Worm (Caenorhabditis elegans) whole organism, early embryonic: Measurements from ENCODE around the gene F29F11.20.

Source experiments
- F13C5.2 ChIP-seq: sonication (generic microtip); optimal IDR thresholded peaks from 2 replicates; lab custom pipeline; 2017; ENCODE audit warnings: mild to moderate bottlenecking, missing genetic modification characterization, inconsistent platforms, missing compliant biosample characterization
- aly-1 ChIP-seq: sonication (generic microtip); optimal IDR thresholded peaks from 2 replicates; lab custom pipeline; 2016; ENCODE audit warnings: missing genetic modification characterization, missing compliant biosample characterization
- ama-1 ChIP-seq: fragments of 150-350 bp; optimal IDR thresholded peaks from 2 replicates; lab custom pipeline; 2014
- ceh-13 ChIP-seq: fragments of 200-800 bp; sonication (Bioruptor generic); optimal IDR thresholded peaks from 2 replicates; lab custom pipeline; 2018; ENCODE audit warnings: mild to moderate bottlenecking, missing genetic modification characterization, missing compliant biosample characterization
- ceh-36 ChIP-seq: sonication (generic microtip); optimal IDR thresholded peaks from 2 replicates; lab custom pipeline; 2016; ENCODE audit warnings: missing genetic modification characterization, inconsistent platforms, missing compliant biosample characterization
- ets-7 ChIP-seq: sonication (generic microtip); optimal IDR thresholded peaks from 2 replicates; lab custom pipeline; 2016; ENCODE audit warnings: missing genotype, missing genetic modification characterization, missing compliant biosample characterization
- flt-1 ChIP-seq: fragments of 200-800 bp; sonication (Bioruptor generic); IDR thresholded peaks from 2 replicates; pipeline ENCODE4 v1.3.6; 2022; ENCODE audit warnings: missing genetic modification characterization, missing compliant biosample characterization
- hmg-4 ChIP-seq: fragments of 200-800 bp; sonication (Bioruptor generic); optimal IDR thresholded peaks from 2 replicates; lab custom pipeline; 2018; ENCODE audit warnings: mild to moderate bottlenecking, missing genetic modification characterization, missing compliant biosample characterization
- hnd-1 ChIP-seq: sonication (generic microtip); optimal IDR thresholded peaks from 2 replicates; lab custom pipeline; 2016; ENCODE audit warnings: missing genetic modification characterization, missing compliant biosample characterization
- pes-1 ChIP-seq: fragments of 200-800 bp; sonication (Bioruptor generic); IDR thresholded peaks from 2 replicates; pipeline ENCODE4 v1.3.6; 2022; ENCODE audit warnings: missing genetic modification reagents, missing genetic modification characterization, missing compliant biosample characterization
- scrt-1 ChIP-seq: fragments of 200-800 bp; sonication (Bioruptor generic); IDR thresholded peaks from 2 replicates; pipeline ENCODE4 v1.3.6; 2022; ENCODE audit warnings: missing genetic modification characterization, missing compliant biosample characterization
- sea-1 ChIP-seq: fragments of 200-800 bp; sonication (Bioruptor generic); conservative IDR thresholded peaks from 2 replicates; pipeline ENCODE4 v1.3.6; 2022; ENCODE audit warnings: missing genetic modification characterization, missing compliant biosample characterization
- tbx-37 ChIP-seq: fragments of 200-800 bp; sonication (Bioruptor generic); conservative IDR thresholded peaks from 2 replicates; pipeline ENCODE4 v1.3.6; 2022; ENCODE audit warnings: missing genetic modification reagents, missing genetic modification characterization, missing compliant biosample characterization
- tra-4 ChIP-seq: sonication (generic microtip); optimal IDR thresholded peaks from 2 replicates; lab custom pipeline; 2017; ENCODE audit warnings: missing genetic modification characterization, missing compliant biosample characterization

DNA sequence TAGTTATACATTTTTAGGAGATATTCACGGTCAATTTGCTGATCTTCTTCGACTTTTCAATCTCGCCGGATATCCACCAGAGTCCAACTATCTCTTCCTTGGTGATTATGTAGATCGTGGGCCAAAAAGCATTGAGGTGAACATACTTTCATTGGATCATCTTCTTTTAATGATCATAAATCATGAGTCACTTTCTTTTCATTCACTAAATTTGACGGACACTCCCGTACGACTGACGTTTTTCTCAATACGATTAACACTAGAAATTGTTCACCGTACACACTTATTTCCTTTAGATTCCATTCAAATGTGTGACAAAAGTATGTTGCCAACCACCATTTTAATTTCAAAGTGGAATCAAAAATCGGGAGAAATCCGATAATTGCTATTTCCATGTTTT is 15.2 kb downstream of the F29F11.20 start:
- TF ChIP-seq hnd-1 (tag; lab: Kevin White, UChicago) = no peak
- no peak for TF ChIP-seq pes-1 (GFP tag; lab: Robert Waterston, UW)
- no peak for TF ChIP-seq ama-1
- TF ChIP-seq sea-1 (GFP tag; lab: Robert Waterston, UW) = no peak
- TF ChIP-seq tra-4 (tag; lab: Kevin White, UChicago) = no peak
- TF ChIP-seq F13C5.2 (tag; lab: Kevin White, UChicago) = no peak
- no peak for TF ChIP-seq scrt-1 (GFP tag; lab: Robert Waterston, UW)
- no peak for TF ChIP-seq ceh-13 (GFP tag; lab: Kevin White, UChicago)
- no peak for TF ChIP-seq aly-1 (tag; lab: Kevin White, UChicago)
- no peak for TF ChIP-seq flt-1 (GFP tag; lab: Robert Waterston, UW)
- TF ChIP-seq ets-7 (tag; lab: Kevin White, UChicago) = no peak
- no peak for TF ChIP-seq ceh-36 (tag; lab: Kevin White, UChicago)
- no peak for TF ChIP-seq tbx-37 (GFP tag; lab: Robert Waterston, UW)
- TF ChIP-seq hmg-4 (GFP tag; lab: Kevin White, UChicago) = no peak
